Worm (Caenorhabditis elegans) whole organism, L4 larva: Measurements from ENCODE around the gene C18E9.7.
A peak's percentile ranks its signal among the peaks of the same experiment; 100 is the strongest.

Experiments used
- F49E8.2 ChIP-seq: sonication (generic microtip); optimal IDR thresholded peaks from 2 replicates; lab custom pipeline; 2016; ENCODE audit warnings: missing compliant biosample characterization, mild to moderate bottlenecking, missing genetic modification characterization, borderline replicate concordance
- ceh-82 ChIP-seq: sonication (generic microtip); optimal IDR thresholded peaks from 2 replicates; lab custom pipeline; 2017; ENCODE audit warnings: missing biosample characterization, missing genetic modification characterization
- dve-1 ChIP-seq: sonication (generic microtip); optimal IDR thresholded peaks from 2 replicates; lab custom pipeline; 2017; ENCODE audit warnings: antibody characterized with exemption, mild to moderate bottlenecking, missing genetic modification characterization, missing compliant biosample characterization; ENCODE audit not compliant: insufficient read depth
- egl-27 ChIP-seq: sonication (generic microtip); optimal IDR thresholded peaks from 3 replicates; lab custom pipeline; 2017; ENCODE audit warnings: missing biosample characterization, missing genetic modification reagents, missing genetic modification characterization

ce11 chrII:8989444-8989843 lies 6.9 kb upstream of the C18E9.7 start, which contains the start of gene C18E9.9:
- TF ChIP-seq egl-27 (tag; lab: Kevin White, UChicago) (no peak), ceh-82 (tag; lab: Kevin White, UChicago) (no peak), F49E8.2 (tag; lab: Kevin White, UChicago) (no peak), dve-1 (tag; lab: Kevin White, UChicago) (peak; percentile 17)
